Worm (Caenorhabditis elegans): Measurements from ENCODE around the gene elb-1.

elb-1 gene

DNA sequence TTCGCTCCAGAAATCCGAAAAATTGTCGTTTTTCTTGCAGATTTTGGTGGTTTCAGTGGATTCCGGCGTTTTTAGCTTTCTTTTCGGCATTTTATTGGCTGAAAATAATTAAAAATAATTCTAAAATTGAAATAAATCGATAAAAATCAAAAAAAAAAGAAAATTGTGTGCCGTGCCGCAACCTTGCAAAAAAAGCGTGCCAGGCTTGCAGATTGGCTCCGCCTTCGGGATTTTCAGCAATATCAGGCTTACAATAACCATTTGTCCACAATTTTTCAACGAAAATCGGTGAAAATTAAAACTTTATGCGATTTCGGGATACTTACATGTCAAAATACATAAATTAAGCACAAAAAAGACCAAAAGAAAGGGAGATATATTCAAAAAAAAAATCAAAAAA, 702 bp downstream of the elb-1 start, which contains the start of gene Y41C4A.9:
Gene Y41C4A.9, minus strand, starts transcription at position 98 of the 400 bp plus-strand sequence.
- TF ChIP-seq fkh-10 (GFP tag; optimal IDR thresholded peaks at IDR 0.05) (no peak), nhr-67 (tag; optimal IDR thresholded peaks at IDR 0.05) (no peak), nhr-77 (tag; optimal IDR thresholded peaks at IDR 0.05) (no peak), nhr-28 (tag; optimal IDR thresholded peaks at IDR 0.05) (no peak), ama-1 (optimal IDR thresholded peaks at IDR 0.05) (no peak), hmg-11 (tag; optimal IDR thresholded peaks at IDR 0.05) (no peak), nhr-43 (tag; optimal IDR thresholded peaks at IDR 0.05; ENCODE audit: poor library complexity, severe bottlenecking) (no peak), nhr-11 (tag; optimal IDR thresholded peaks at IDR 0.05) (no peak), lin-39 (tag; optimal IDR thresholded peaks at IDR 0.05) (no peak), elt-2 (tag; optimal IDR thresholded peaks at IDR 0.05) (no peak), R02D3.7 (tag; optimal IDR thresholded peaks at IDR 0.05) (no peak), sea-2 (GFP tag; optimal IDR thresholded peaks at IDR 0.05) (no peak), fos-1 (tag; optimal IDR thresholded peaks at IDR 0.05) (no peak), tbx-2 (tag; optimal IDR thresholded peaks at IDR 0.05) (no peak), elt-3 (tag; optimal IDR thresholded peaks at IDR 0.05) (no peak), ceh-16 (tag; optimal IDR thresholded peaks at IDR 0.05) (no peak), egl-5 (tag; optimal IDR thresholded peaks at IDR 0.05) (no peak), ceh-28 (tag; optimal IDR thresholded peaks at IDR 0.05) (no peak), nhr-25 (tag; optimal IDR thresholded peaks at IDR 0.05) (no peak)

DNA sequence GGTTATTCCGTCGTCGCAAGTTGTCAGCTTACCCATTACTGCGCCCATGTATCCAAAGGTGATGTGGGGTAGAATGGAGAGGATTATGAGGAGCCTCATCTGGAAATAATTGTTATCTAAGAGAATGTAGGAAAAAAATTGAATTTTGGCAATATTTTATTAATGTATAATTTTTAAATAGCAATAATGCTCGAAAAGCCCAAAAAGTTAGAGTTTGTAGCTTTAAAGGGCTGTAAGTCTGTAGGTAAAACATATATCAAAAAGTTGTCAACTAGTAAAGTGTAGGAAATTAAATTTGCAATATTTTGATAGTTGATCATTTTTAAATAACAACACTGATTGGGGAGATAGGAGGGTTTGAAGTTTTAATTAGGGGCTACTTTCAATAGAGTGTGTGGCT, 10.5 kb downstream of the elb-1 start, which contains the start of gene Y41C4A.8:
Gene Y41C4A.8, minus strand, starts transcription at position 101 of the 400 bp plus-strand sequence.
- TF ChIP-seq jun-1 (tag; optimal IDR thresholded peaks at IDR 0.05) = no peak
- no peak for TF ChIP-seq nhr-28 (tag; optimal IDR thresholded peaks at IDR 0.05)
- no peak for TF ChIP-seq fkh-2 (tag; optimal IDR thresholded peaks at IDR 0.05)

DNA sequence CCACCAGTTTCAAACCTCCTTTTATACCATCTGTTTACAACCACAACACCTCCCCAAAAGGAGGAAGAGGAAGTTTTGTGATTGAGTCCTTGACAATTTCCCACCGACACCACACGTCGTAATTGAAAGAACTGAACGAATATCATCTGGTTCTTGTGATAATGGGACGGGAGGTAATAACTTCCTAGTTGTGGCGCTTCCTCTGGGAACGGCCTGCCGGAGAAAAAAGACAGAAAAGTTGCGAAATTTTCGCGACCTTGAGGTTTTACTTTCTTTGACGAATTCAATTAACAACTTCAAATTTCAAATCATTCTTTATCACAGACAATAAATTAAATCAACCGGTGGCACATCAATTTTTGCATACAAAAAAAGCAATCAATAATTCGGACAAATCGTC, 12.6 kb downstream of the elb-1 start, which contains the start of gene col-96:
Gene col-96, minus strand, starts transcription at position 101 of the 400 bp plus-strand sequence.
- TF ChIP-seq nhr-77 (tag; optimal IDR thresholded peaks at IDR 0.05) (no peak), snpc-4 (tag; optimal IDR thresholded peaks at IDR 0.05) (no peak), nhr-23 (tag; optimal IDR thresholded peaks at IDR 0.05) (peak; percentile 15), ama-1 (optimal IDR thresholded peaks at IDR 0.05) (no peak), ztf-11 (tag; optimal IDR thresholded peaks at IDR 0.05) (no peak), R02D3.7 (tag; optimal IDR thresholded peaks at IDR 0.05) (no peak), daf-12 (tag; optimal IDR thresholded peaks at IDR 0.05) (no peak), ceh-28 (tag; optimal IDR thresholded peaks at IDR 0.05) (peak; percentile 13), aly-2 (tag; optimal IDR thresholded peaks at IDR 0.05) (no peak), fkh-2 (tag; optimal IDR thresholded peaks at IDR 0.05) (no peak), nhr-25 (tag; optimal IDR thresholded peaks at IDR 0.05) (no peak), nfya-1 (tag; optimal IDR thresholded peaks at IDR 0.05; ENCODE audit: insufficient read depth) (no peak), lin-15B (tag; optimal IDR thresholded peaks at IDR 0.05) (no peak), sea-2 (GFP tag; optimal IDR thresholded peaks at IDR 0.05) (no peak)

DNA sequence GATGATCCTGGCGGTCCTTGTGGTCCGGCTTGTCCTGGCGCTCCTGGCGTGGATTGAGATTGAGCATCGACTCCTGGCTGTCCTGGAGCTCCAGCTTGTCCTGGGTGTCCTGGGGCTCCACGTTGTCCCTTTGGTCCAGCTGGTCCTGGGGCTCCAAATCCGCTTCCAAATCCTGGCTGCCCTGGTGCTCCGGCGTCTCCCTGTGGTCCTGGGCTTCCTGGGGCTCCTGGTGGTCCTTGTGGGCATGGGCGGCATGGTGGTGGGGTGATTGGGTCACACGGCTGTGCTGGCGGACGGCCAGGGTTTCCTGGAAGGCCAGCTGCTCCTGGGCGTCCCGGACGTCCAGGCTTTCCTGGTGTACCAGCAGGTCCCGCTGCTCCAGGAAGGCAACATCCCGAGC, 13.3 kb downstream of the elb-1 start:
- TF ChIP-seq fkh-10 (GFP tag; optimal IDR thresholded peaks at IDR 0.05) (no peak), ama-1 (optimal IDR thresholded peaks at IDR 0.05) (no peak), nhr-77 (tag; optimal IDR thresholded peaks at IDR 0.05) (no peak), nhr-12 (tag; optimal IDR thresholded peaks at IDR 0.05) (no peak), nhr-11 (tag; optimal IDR thresholded peaks at IDR 0.05) (no peak), nhr-25 (tag; optimal IDR thresholded peaks at IDR 0.05) (no peak), pha-4 (tag; optimal IDR thresholded peaks at IDR 0.05) (no peak), R02D3.7 (tag; optimal IDR thresholded peaks at IDR 0.05) (no peak), egl-5 (tag; optimal IDR thresholded peaks at IDR 0.05) (no peak), mml-1 (tag; optimal IDR thresholded peaks at IDR 0.05) (no peak), sea-2 (GFP tag; optimal IDR thresholded peaks at IDR 0.05) (no peak), nhr-43 (tag; optimal IDR thresholded peaks at IDR 0.05; ENCODE audit: poor library complexity, severe bottlenecking) (no peak)

DNA sequence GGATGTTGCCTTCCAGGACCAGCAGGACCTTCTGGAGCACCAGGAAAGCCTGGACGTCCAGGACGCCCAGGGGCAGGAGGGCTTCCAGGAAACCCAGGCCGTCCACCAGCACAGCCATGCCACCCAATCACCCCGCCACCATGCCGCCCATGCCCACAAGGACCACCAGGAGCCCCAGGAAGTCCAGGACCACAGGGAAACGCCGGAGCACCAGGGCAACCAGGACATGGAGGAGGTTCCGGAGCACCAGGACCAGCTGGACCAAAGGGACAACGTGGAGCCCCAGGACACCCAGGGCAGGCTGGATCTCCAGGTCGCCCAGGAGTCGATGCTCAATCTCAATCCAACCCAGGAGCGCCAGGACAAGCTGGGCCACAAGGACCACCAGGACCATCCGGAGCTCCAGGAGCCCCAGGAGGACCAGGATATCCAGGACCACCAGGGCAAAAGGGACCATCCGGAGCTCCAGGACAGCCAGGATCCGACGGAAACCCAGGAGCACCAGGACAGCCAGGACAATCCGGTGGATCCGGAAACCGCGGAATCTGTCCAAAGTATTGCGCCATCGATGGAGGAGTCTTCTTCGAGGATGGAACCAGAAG, 14.8 kb downstream of the elb-1 start:
- no peak for TF ChIP-seq fkh-2 (tag; optimal IDR thresholded peaks at IDR 0.05)
- no peak for TF ChIP-seq nhr-23 (tag; optimal IDR thresholded peaks at IDR 0.05)
- TF ChIP-seq elt-2 (tag; optimal IDR thresholded peaks at IDR 0.05) = no peak
- no peak for TF ChIP-seq nhr-28 (tag; optimal IDR thresholded peaks at IDR 0.05)
- no peak for TF ChIP-seq lin-39 (tag; optimal IDR thresholded peaks at IDR 0.05)
- TF ChIP-seq elt-3 (tag; optimal IDR thresholded peaks at IDR 0.05) = no peak
- no peak for TF ChIP-seq zag-1 (tag; optimal IDR thresholded peaks at IDR 0.05)
- TF ChIP-seq unc-62 (GFP tag; optimal IDR thresholded peaks at IDR 0.05) = no peak
- TF ChIP-seq egl-5 (tag; optimal IDR thresholded peaks at IDR 0.05) = no peak
- no peak for TF ChIP-seq ztf-4 (tag; optimal IDR thresholded peaks at IDR 0.05)
- TF ChIP-seq lin-15B (tag; optimal IDR thresholded peaks at IDR 0.05) = no peak
- no peak for TF ChIP-seq R02D3.7 (tag; optimal IDR thresholded peaks at IDR 0.05)
- TF ChIP-seq fos-1 (tag; optimal IDR thresholded peaks at IDR 0.05) = no peak
- TF ChIP-seq nhr-77 (tag; optimal IDR thresholded peaks at IDR 0.05) = no peak
- no peak for TF ChIP-seq ceh-82 (tag; optimal IDR thresholded peaks at IDR 0.05)
- TF ChIP-seq skn-1 (tag; optimal IDR thresholded peaks at IDR 0.05) = no peak
- TF ChIP-seq pqm-1 (tag; optimal IDR thresholded peaks at IDR 0.05) = no peak
- no peak for TF ChIP-seq mml-1 (tag; optimal IDR thresholded peaks at IDR 0.05)
- no peak for TF ChIP-seq nhr-237 (tag; optimal IDR thresholded peaks at IDR 0.05)
- no peak for TF ChIP-seq sea-2 (GFP tag; optimal IDR thresholded peaks at IDR 0.05)
